Fruit fly (Drosophila melanogaster) whole organism, embryonic: ENCODE data around the gene Atg2.

Experiments used
- Atf3 ChIP-seq: fragments of 200-800 bp; sonication (Bioruptor generic); optimal IDR thresholded peaks from 3 replicates; lab custom pipeline; 2016; ENCODE audit warnings: missing biosample characterization, missing genetic modification characterization
- Blimp-1 ChIP-seq: fragments of 200-800 bp; sonication (Bioruptor generic); optimal IDR thresholded peaks from 3 replicates; lab custom pipeline; 2018; ENCODE audit warnings: missing biosample characterization, missing genetic modification characterization, mild to moderate bottlenecking, moderate library complexity, missing genetic modification reagents
- CG10321 ChIP-seq: fragments of 200-800 bp; sonication (Bioruptor generic); IDR thresholded peaks from 2 replicates; pipeline ENCODE4 v1.3.6; 2022; ENCODE audit warnings: missing biosample characterization, missing genetic modification characterization
- CG10565 ChIP-seq: fragments of 200-800 bp; sonication (Bioruptor generic); optimal IDR thresholded peaks from 3 replicates; lab custom pipeline; 2016; ENCODE audit warnings: missing biosample characterization, mild to moderate bottlenecking, missing genetic modification characterization
- CG11247 ChIP-seq: fragments of 200-800 bp; sonication (Bioruptor generic); IDR thresholded peaks from 2 replicates; pipeline ENCODE4 v1.3.6; 2022; ENCODE audit warnings: missing biosample characterization, missing genetic modification characterization
- CG12744 ChIP-seq: fragments of 200-800 bp; sonication (Bioruptor generic); optimal IDR thresholded peaks from 2 replicates; lab custom pipeline; 2016; ENCODE audit warnings: missing biosample characterization, missing genetic modification characterization
- CG13287 ChIP-seq: fragments of 200-800 bp; sonication (Bioruptor generic); IDR thresholded peaks from 2 replicates; pipeline ENCODE4 v1.3.6; 2022; ENCODE audit warnings: missing biosample characterization, missing genetic modification characterization; ENCODE audit not compliant: partially characterized antibody
- CG13296 ChIP-seq: fragments of 200-800 bp; sonication (Bioruptor generic); optimal IDR thresholded peaks from 3 replicates; lab custom pipeline; 2018; ENCODE audit warnings: missing biosample characterization, mild to moderate bottlenecking, missing genetic modification characterization
- CG15479 ChIP-seq: fragments of 200-800 bp; sonication (Bioruptor generic); optimal IDR thresholded peaks from 3 replicates; lab custom pipeline; 2019; ENCODE audit warnings: missing biosample characterization, mild to moderate bottlenecking, missing genetic modification characterization, moderate library complexity
- CG15696 ChIP-seq: fragments of 200-800 bp; sonication (Bioruptor generic); optimal IDR thresholded peaks from 2 replicates; lab custom pipeline; 2019; ENCODE audit warnings: missing biosample characterization, mild to moderate bottlenecking, missing genetic modification characterization, moderate library complexity
- CG17328 ChIP-seq: fragments of 200-800 bp; sonication (Bioruptor generic); IDR thresholded peaks from 2 replicates; pipeline ENCODE4 v1.3.6; 2022; ENCODE audit warnings: missing biosample characterization, missing genetic modification characterization
- CG17361 ChIP-seq: fragments of 200-800 bp; sonication (Bioruptor generic); IDR thresholded peaks from 3 replicates; pipeline ENCODE4 v1.3.6; 2022; ENCODE audit warnings: missing biosample characterization, missing genetic modification characterization
- CG2678 ChIP-seq: fragments of 200-800 bp; sonication (Bioruptor generic); optimal IDR thresholded peaks from 3 replicates; lab custom pipeline; 2019; ENCODE audit warnings: missing biosample characterization, mild to moderate bottlenecking, missing genetic modification characterization, moderate library complexity
- CG4424 ChIP-seq: fragments of 200-800 bp; sonication (Bioruptor generic); optimal IDR thresholded peaks from 3 replicates; lab custom pipeline; 2016; ENCODE audit warnings: missing biosample characterization, missing genetic modification characterization
- CG9609 ChIP-seq: fragments of 200-800 bp; sonication (Bioruptor generic); optimal IDR thresholded peaks from 3 replicates; lab custom pipeline; 2016; ENCODE audit warnings: missing biosample characterization, missing genetic modification characterization
- CrebB ChIP-seq: fragments of 200-800 bp; sonication (Bioruptor generic); optimal IDR thresholded peaks from 3 replicates; lab custom pipeline; 2018; ENCODE audit warnings: missing biosample characterization, mild to moderate bottlenecking, missing genetic modification characterization
- Dref ChIP-seq: fragments of 200-800 bp; sonication (Bioruptor generic); IDR thresholded peaks from 2 replicates; pipeline ENCODE4 v1.3.6; 2022; ENCODE audit warnings: missing biosample characterization, missing genetic modification characterization
- Gug ChIP-seq: fragments of 200-800 bp; sonication (Bioruptor generic); IDR thresholded peaks from 4 replicates; pipeline ENCODE4 v1.3.6; 2022; ENCODE audit warnings: missing biosample characterization, missing genetic modification characterization
- HmgZ ChIP-seq: fragments of 200-800 bp; sonication (Bioruptor generic); optimal IDR thresholded peaks from 2 replicates; lab custom pipeline; 2018; ENCODE audit warnings: missing biosample characterization, mild to moderate bottlenecking, missing genetic modification characterization
- Lpt ChIP-seq: fragments of >200 bp; optimal IDR thresholded peaks from 2 replicates; lab custom pipeline; 2018; ENCODE audit warnings: missing biosample characterization, missing genetic modification characterization
- Meics ChIP-seq: fragments of 200-800 bp; sonication (Bioruptor generic); optimal IDR thresholded peaks from 2 replicates; lab custom pipeline; 2017; ENCODE audit warnings: missing biosample characterization, mild to moderate bottlenecking, missing genetic modification characterization
- Nf-YA ChIP-seq: fragments of 200-800 bp; sonication (Bioruptor generic); IDR thresholded peaks from 2 replicates; pipeline ENCODE4 v1.3.6; 2022; ENCODE audit warnings: missing biosample characterization, missing genetic modification characterization
- PHDP ChIP-seq: fragments of 200-800 bp; sonication (Bioruptor generic); optimal IDR thresholded peaks from 3 replicates; lab custom pipeline; 2018; ENCODE audit warnings: missing biosample characterization, mild to moderate bottlenecking, missing genetic modification characterization, moderate library complexity
- Rx ChIP-seq: fragments of 200-800 bp; sonication (Bioruptor generic); IDR thresholded peaks from 2 replicates; pipeline ENCODE4 v1.3.6; 2022; ENCODE audit warnings: missing biosample characterization, missing genetic modification characterization
- Sox100B ChIP-seq: fragments of 200-800 bp; sonication (Bioruptor generic); optimal IDR thresholded peaks from 3 replicates; lab custom pipeline; 2018; ENCODE audit warnings: missing biosample characterization, mild to moderate bottlenecking, missing genetic modification characterization
- Ssrp ChIP-seq: fragments of 200-800 bp; sonication (Bioruptor generic); optimal IDR thresholded peaks from 2 replicates; lab custom pipeline; 2018; ENCODE audit warnings: missing biosample characterization, mild to moderate bottlenecking, missing genetic modification characterization, moderate library complexity
- Tbp ChIP-seq: fragments of >200 bp; optimal IDR thresholded peaks from 2 replicates; lab custom pipeline; 2018; ENCODE audit warnings: missing biosample characterization, missing genetic modification characterization
- Xbp1 ChIP-seq: fragments of 200-800 bp; sonication (Bioruptor generic); optimal IDR thresholded peaks from 3 replicates; lab custom pipeline; 2016; ENCODE audit warnings: missing biosample characterization, mild to moderate bottlenecking, missing genetic modification characterization
- YL-1 ChIP-seq: fragments of 200-800 bp; sonication (Bioruptor generic); optimal IDR thresholded peaks from 3 replicates; lab custom pipeline; 2017; ENCODE audit warnings: missing biosample characterization, mild to moderate bottlenecking, missing genetic modification characterization
- ara ChIP-seq: fragments of 200-800 bp; sonication (Bioruptor generic); IDR thresholded peaks from 2 replicates; pipeline ENCODE4 v1.3.6; 2022; ENCODE audit warnings: missing biosample characterization, missing genetic modification characterization
- ato ChIP-seq: fragments of 200-800 bp; sonication (Bioruptor generic); IDR thresholded peaks from 2 replicates; pipeline ENCODE4 v1.3.6; 2022; ENCODE audit warnings: missing biosample characterization, missing genetic modification characterization; ENCODE audit not compliant: partially characterized antibody
- az2 ChIP-seq: fragments of 200-800 bp; sonication (Bioruptor generic); optimal IDR thresholded peaks from 3 replicates; lab custom pipeline; 2016; ENCODE audit warnings: missing biosample characterization, missing genetic modification characterization
- bbx ChIP-seq: fragments of 200-800 bp; sonication (Bioruptor generic); IDR thresholded peaks from 2 replicates; pipeline ENCODE4 v1.3.6; 2022; ENCODE audit warnings: missing biosample characterization, missing genetic modification characterization; ENCODE audit not compliant: partially characterized antibody
- crc ChIP-seq: fragments of 200-800 bp; sonication (Bioruptor generic); optimal IDR thresholded peaks from 2 replicates; lab custom pipeline; 2016; ENCODE audit warnings: missing biosample characterization, missing genetic modification characterization
- croc ChIP-seq: fragments of 200-800 bp; sonication (Bioruptor generic); conservative IDR thresholded peaks from 3 replicates; pipeline ENCODE4 v1.3.6; 2022; ENCODE audit warnings: missing biosample characterization, missing genetic modification characterization
- emc ChIP-seq: fragments of 200-800 bp; sonication (Bioruptor generic); optimal IDR thresholded peaks from 2 replicates; lab custom pipeline; 2016; ENCODE audit warnings: missing biosample characterization, missing genetic modification characterization
- ems ChIP-seq: fragments of 200-800 bp; sonication (Bioruptor generic); optimal IDR thresholded peaks from 3 replicates; lab custom pipeline; 2016; ENCODE audit warnings: missing biosample characterization, missing genetic modification characterization
- grau ChIP-seq: fragments of 200-800 bp; optimal IDR thresholded peaks from 3 replicates; lab custom pipeline; 2019; ENCODE audit warnings: missing biosample characterization, mild to moderate bottlenecking, missing genetic modification characterization, moderate library complexity
- ind ChIP-seq: fragments of 200-800 bp; sonication (Bioruptor generic); optimal IDR thresholded peaks from 3 replicates; lab custom pipeline; 2016; ENCODE audit warnings: missing biosample characterization, missing genetic modification characterization
- kay ChIP-seq: fragments of 200-800 bp; sonication (Bioruptor generic); optimal IDR thresholded peaks from 2 replicates; lab custom pipeline; 2016; ENCODE audit warnings: missing biosample characterization, missing genetic modification characterization
- mam ChIP-seq: fragments of 200-800 bp; sonication (Bioruptor generic); optimal IDR thresholded peaks from 3 replicates; lab custom pipeline; 2016; ENCODE audit warnings: missing biosample characterization, missing genetic modification characterization
- nom ChIP-seq: fragments of 200-800 bp; sonication (Bioruptor generic); optimal IDR thresholded peaks from 2 replicates; lab custom pipeline; 2017; ENCODE audit warnings: missing biosample characterization, missing genetic modification characterization, mild to moderate bottlenecking, moderate library complexity, missing genetic modification reagents
- peb ChIP-seq: fragments of 200-800 bp; sonication (Bioruptor generic); IDR thresholded peaks from 2 replicates; pipeline ENCODE4 v1.3.6; 2022; ENCODE audit warnings: missing biosample characterization, missing genetic modification characterization
- run ChIP-seq: fragments of 200-800 bp; sonication (Bioruptor generic); optimal IDR thresholded peaks from 3 replicates; lab custom pipeline; 2018; ENCODE audit warnings: missing biosample characterization, mild to moderate bottlenecking, missing genetic modification characterization
- schlank ChIP-seq: fragments of 200-800 bp; sonication (Bioruptor generic); optimal IDR thresholded peaks from 2 replicates; lab custom pipeline; 2018; ENCODE audit warnings: missing biosample characterization, mild to moderate bottlenecking, missing genetic modification characterization
- scrt ChIP-seq: fragments of 200-800 bp; sonication (Bioruptor generic); optimal IDR thresholded peaks from 2 replicates; lab custom pipeline; 2018; ENCODE audit warnings: missing biosample characterization, mild to moderate bottlenecking, missing genetic modification characterization, moderate library complexity
- sd ChIP-seq: fragments of 200-800 bp; sonication (Bioruptor generic); optimal IDR thresholded peaks from 3 replicates; lab custom pipeline; 2018; ENCODE audit warnings: missing biosample characterization, mild to moderate bottlenecking, missing genetic modification characterization, moderate library complexity
- sug ChIP-seq: fragments of 200-800 bp; optimal IDR thresholded peaks from 2 replicates; lab custom pipeline; 2019; ENCODE audit warnings: missing biosample characterization, mild to moderate bottlenecking, missing genetic modification characterization, moderate library complexity
- tup ChIP-seq: fragments of 200-800 bp; sonication (Bioruptor generic); optimal IDR thresholded peaks from 2 replicates; lab custom pipeline; 2016; ENCODE audit warnings: missing biosample characterization, mild to moderate bottlenecking, missing genetic modification characterization, moderate library complexity
- vfl ChIP-seq: fragments of 200-800 bp; sonication (Bioruptor generic); optimal IDR thresholded peaks from 2 replicates; lab custom pipeline; 2016; ENCODE audit warnings: missing biosample characterization, missing genetic modification characterization
- vnd ChIP-seq: fragments of 200-800 bp; sonication (Bioruptor generic); IDR thresholded peaks from 3 replicates; pipeline ENCODE4 v1.3.6; 2022; ENCODE audit warnings: missing biosample characterization, missing genetic modification characterization; ENCODE audit not compliant: partially characterized antibody

Atg2 gene

DNA sequence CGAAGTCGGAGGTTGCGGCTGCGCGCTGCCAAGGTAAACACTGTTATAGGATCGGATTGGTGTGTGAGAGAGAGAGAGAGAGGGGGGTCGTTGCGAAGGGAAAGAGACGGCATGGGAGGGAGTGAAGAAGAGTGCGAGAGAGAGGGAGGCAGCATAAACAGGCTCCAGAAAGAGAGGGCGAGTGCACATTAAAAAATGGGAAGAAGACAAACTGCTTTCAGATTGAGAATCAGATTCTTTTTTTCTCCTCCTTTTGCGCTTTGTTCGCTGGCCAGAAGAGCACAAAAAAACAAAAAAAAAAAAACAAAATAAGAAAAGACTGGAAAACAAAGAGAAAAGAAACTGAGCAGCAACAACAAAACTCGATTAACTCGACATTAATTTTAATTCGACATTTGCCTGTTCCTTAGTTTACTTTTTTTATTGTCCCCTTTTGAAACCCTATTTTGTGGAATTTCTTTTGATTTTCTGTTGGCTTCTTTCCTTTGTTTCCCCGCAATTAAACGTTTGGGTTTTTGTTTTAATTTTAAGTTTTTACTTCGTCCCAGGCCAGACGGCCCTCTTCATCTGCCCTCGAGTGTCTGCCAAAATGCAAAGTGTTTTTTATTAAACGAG, 34.2 kb downstream of the Atg2 start (continued):
- TF ChIP-seq Tbp (no peak), emc (no peak), bbx (no peak), CG4424 (GFP tag; lab: Kevin White, UChicago) (peak; percentile 7), CG15479 (peak; percentile 22), ind (no peak), Lpt (GFP tag; lab: Kevin White, UChicago) (no peak), CrebB (tag; lab: Kevin White, UChicago) (no peak), PHDP (peak; percentile 15), sd (tag; lab: Kevin White, UChicago) (no peak), croc (no peak), CG12744 (GFP tag; lab: Kevin White, UChicago) (no peak), CG9609 (GFP tag; lab: Kevin White, UChicago) (no peak), kay (GFP tag; lab: Kevin White, UChicago) (no peak), nom (GFP tag; lab: Kevin White, UChicago) (peak; percentile 93), HmgZ (tag; lab: Kevin White, UChicago) (no peak), Atf3 (no peak), ems (GFP tag; lab: Kevin White, UChicago) (no peak), crc (GFP tag; lab: Kevin White, UChicago) (no peak), ara (GFP tag; lab: Robert Waterston, UW) (no peak), grau (peak; percentile 18), CG10321 (GFP tag; lab: Robert Waterston, UW) (peak; percentile 78), CG13287 (GFP tag; lab: Robert Waterston, UW) (no peak), mam (GFP tag; lab: Kevin White, UChicago) (no peak), scrt (GFP tag; lab: Kevin White, UChicago) (peak; percentile 3), CG15696 (tag; lab: Kevin White, UChicago) (no peak), Meics (GFP tag; lab: Kevin White, UChicago) (no peak), vfl (GFP tag; lab: Kevin White, UChicago) (no peak), az2 (GFP tag; lab: Kevin White, UChicago) (no peak), Dref (GFP tag; lab: Robert Waterston, UW) (no peak), CG2678 (tag; lab: Kevin White, UChicago) (no peak), sug (tag; lab: Kevin White, UChicago) (no peak), CG17328 (GFP tag; lab: Robert Waterston, UW) (no peak), ato (GFP tag; lab: Robert Waterston, UW) (no peak), Rx (GFP tag; lab: Robert Waterston, UW) (no peak), CG17361 (no peak), Gug (no peak), peb (GFP tag; lab: Robert Waterston, UW) (no peak), Sox100B (GFP tag; lab: Kevin White, UChicago) (no peak), Blimp-1 (GFP tag; lab: Kevin White, UChicago) (peak; percentile 20), run (no peak), Ssrp (tag; lab: Kevin White, UChicago) (no peak), Nf-YA (GFP tag; lab: Robert Waterston, UW) (no peak), CG13296 (GFP tag; lab: Kevin White, UChicago) (no peak), vnd (GFP tag; lab: Robert Waterston, UW) (no peak), CG11247 (GFP tag; lab: Robert Waterston, UW) (no peak), CG10565 (GFP tag; lab: Kevin White, UChicago) (no peak), tup (no peak), schlank (tag; lab: Kevin White, UChicago) (no peak), Xbp1 (GFP tag; lab: Kevin White, UChicago) (no peak), YL-1 (GFP tag; lab: Kevin White, UChicago) (no peak)
